Worm (Caenorhabditis elegans): ENCODE data around the gene mep-1.

- no peak for TF ChIP-seq unc-130 (tag; optimal IDR thresholded peaks at IDR 0.05)
- TF ChIP-seq nhr-12 (tag; optimal IDR thresholded peaks at IDR 0.05), result no peak
- TF ChIP-seq egl-27 (tag; optimal IDR thresholded peaks at IDR 0.05), result no peak
- TF ChIP-seq ama-1 (optimal IDR thresholded peaks at IDR 0.05), result no peak
- TF ChIP-seq nhr-77 (tag; optimal IDR thresholded peaks at IDR 0.05), result no peak
Measured at ce11 chrIV:11489610-11490339, 34.7 kb upstream of the mep-1 start.

Measured in whole organism, L1 larva.